Worm (Caenorhabditis elegans) whole organism, L4/young adult: ENCODE measurements around the gene R144.10.
"Not testable (repeated sequence)": the region's sequence is repeated elsewhere in the genome, so short reads cannot be mapped to it uniquely, and the experiment has no call there.

Experiments used
- W03F9.2 ChIP-seq: fragments of 150-350 bp; optimal IDR thresholded peaks from 2 replicates; lab custom pipeline; 2014; ENCODE audit warnings: missing biosample characterization, missing genetic modification characterization
- dao-5 ChIP-seq: sonication (generic microtip); optimal IDR thresholded peaks from 2 replicates; lab custom pipeline; 2016; ENCODE audit warnings: missing genotype, missing genetic modification characterization, moderate library complexity, missing compliant biosample characterization
- him-1 ChIP-seq: sonication (generic microtip); optimal IDR thresholded peaks from 2 replicates; lab custom pipeline; 2016; ENCODE audit warnings: missing genotype, missing genetic modification reagents, missing genetic modification characterization, missing compliant biosample characterization

ce11 chrIII:4980367-4980766, 21.8 kb downstream of the R144.10 start, which contains the start of gene C27F2.6:
- TF ChIP-seq him-1, dao-5, W03F9.2 (tag; lab: Kevin White, UChicago): not testable (repeated sequence)
